Worm (Caenorhabditis elegans): ENCODE measurements around the gene mpz-4.

mpz-4 gene

ce11 chrIV:4789445-4789844 is 37.7 kb downstream of the mpz-4 start, which contains the start of gene R11E3.1:
R11E3.1 (plus strand) TSS chrIV:4789745.
- TF ChIP-seq sem-2 (GFP tag; optimal IDR thresholded peaks at IDR 0.05) (no peak), ztf-11 (tag; optimal IDR thresholded peaks at IDR 0.05) (no peak), bed-3 (GFP tag; optimal IDR thresholded peaks at IDR 0.05) (no peak), lin-32 (GFP tag; optimal IDR thresholded peaks at IDR 0.05) (no peak)

- TF ChIP-seq nhr-12 (tag; optimal IDR thresholded peaks at IDR 0.05) (no peak), elt-3 (tag; optimal IDR thresholded peaks at IDR 0.05) (no peak), lin-32 (GFP tag; optimal IDR thresholded peaks at IDR 0.05) (no peak), nhr-28 (tag; optimal IDR thresholded peaks at IDR 0.05) (no peak), nhr-2 (tag; optimal IDR thresholded peaks at IDR 0.05) (no peak), M03D4.4 (tag; optimal IDR thresholded peaks at IDR 0.05) (no peak), flh-1 (GFP tag; optimal IDR thresholded peaks at IDR 0.05) (no peak), nhr-237 (tag; optimal IDR thresholded peaks at IDR 0.05) (peak; percentile 22), lsy-2 (tag; optimal IDR thresholded peaks at IDR 0.05) (no peak)
Measured at ce11 chrIV:4788332-4788731, 38.8 kb downstream of the mpz-4 start, which contains the start of gene nhr-104. nhr-104 (minus strand) TSS chrIV:4788692.

DNA sequence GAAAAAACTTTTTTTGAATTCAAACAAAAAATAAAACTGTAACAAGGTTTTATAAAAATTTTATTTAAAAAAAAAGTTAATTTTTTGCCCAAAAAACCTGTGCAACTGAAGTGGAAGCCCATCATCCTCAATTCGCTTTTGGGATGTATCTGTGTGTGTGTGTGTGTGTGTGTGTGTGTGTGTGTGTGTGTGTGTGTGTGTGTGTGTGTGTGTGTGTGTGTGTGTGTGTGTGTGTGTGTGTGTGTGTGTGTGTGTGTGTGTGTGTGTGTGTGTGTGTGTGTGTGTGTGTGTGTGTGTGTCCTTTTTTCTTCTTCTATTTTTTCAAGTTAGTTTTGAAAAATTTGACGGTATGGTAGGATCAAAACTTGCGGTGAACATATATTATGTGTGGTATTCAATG is 42.4 kb downstream of the mpz-4 start:
- TF ChIP-seq cnd-1 (tag; optimal IDR thresholded peaks at IDR 0.05) (peak; percentile 60), M03D4.4 (tag; optimal IDR thresholded peaks at IDR 0.05) (peak; percentile 22), sptf-1 (tag; optimal IDR thresholded peaks at IDR 0.05) (peak; percentile 35)

DNA sequence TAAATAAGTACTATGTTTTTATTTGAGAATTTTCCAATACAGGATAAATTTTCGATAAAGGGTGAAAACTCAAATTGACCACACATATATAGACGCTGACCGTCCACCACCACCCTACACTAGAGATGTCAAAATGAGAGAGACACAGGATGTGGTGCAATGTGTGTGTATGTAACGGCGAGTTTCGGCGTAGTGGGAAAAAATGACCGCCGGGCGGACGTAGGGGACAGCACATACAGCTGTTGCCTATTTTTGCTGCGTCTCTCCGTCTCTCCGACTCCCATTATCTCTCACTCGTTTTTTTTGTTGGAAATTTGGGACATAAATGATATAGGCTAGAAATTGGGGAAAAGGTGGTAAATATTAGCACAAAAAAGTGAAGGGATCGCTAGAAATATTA is 46.0 kb downstream of the mpz-4 start:
- no peak for TF ChIP-seq ceh-43 (GFP tag; optimal IDR thresholded peaks at IDR 0.05)
- TF ChIP-seq zip-8 (tag; optimal IDR thresholded peaks at IDR 0.05), result no peak
- TF ChIP-seq hlh-1 (tag; optimal IDR thresholded peaks at IDR 0.05), result peak; percentile 73
- TF ChIP-seq unc-62 (GFP tag; optimal IDR thresholded peaks at IDR 0.05), result no peak
- no peak for TF ChIP-seq lsy-2 (tag; optimal IDR thresholded peaks at IDR 0.05)
- TF ChIP-seq unc-39 (tag; optimal IDR thresholded peaks at IDR 0.05), result no peak
- no peak for TF ChIP-seq drap-1 (GFP tag; optimal IDR thresholded peaks at IDR 0.05)
- no peak for TF ChIP-seq M03D4.4 (tag; optimal IDR thresholded peaks at IDR 0.05)
- TF ChIP-seq ceh-39 (tag; optimal IDR thresholded peaks at IDR 0.05), result no peak
- TF ChIP-seq ham-2 (GFP tag; optimal IDR thresholded peaks at IDR 0.05), result no peak
- TF ChIP-seq sem-2 (GFP tag; optimal IDR thresholded peaks at IDR 0.05), result no peak
- TF ChIP-seq snpc-4 (tag; optimal IDR thresholded peaks at IDR 0.05), result no peak
- TF ChIP-seq elt-1 (tag; optimal IDR thresholded peaks at IDR 0.05; ENCODE audit: borderline replicate concordance, insufficient read depth), result no peak
- peak; percentile 19 for TF ChIP-seq ztf-11 (tag; optimal IDR thresholded peaks at IDR 0.05)
- no peak for TF ChIP-seq bed-3 (GFP tag; optimal IDR thresholded peaks at IDR 0.05)
- no peak for TF ChIP-seq mab-5 (tag; optimal IDR thresholded peaks at IDR 0.05)
- no peak for TF ChIP-seq elt-3 (tag; optimal IDR thresholded peaks at IDR 0.05)
- no peak for TF ChIP-seq pha-4 (tag; optimal IDR thresholded peaks at IDR 0.05)
- TF ChIP-seq tbx-8 (GFP tag; optimal IDR thresholded peaks at IDR 0.05), result no peak
- TF ChIP-seq nhr-237 (tag; optimal IDR thresholded peaks at IDR 0.05), result no peak
- TF ChIP-seq unc-120 (tag; optimal IDR thresholded peaks at IDR 0.05; ENCODE audit: poor library complexity, severe bottlenecking), result peak; percentile 57
- TF ChIP-seq nhr-12 (tag; optimal IDR thresholded peaks at IDR 0.05), result no peak
- TF ChIP-seq lin-32 (GFP tag; optimal IDR thresholded peaks at IDR 0.05), result no peak
- no peak for TF ChIP-seq nhr-76 (tag; optimal IDR thresholded peaks at IDR 0.05)
- no peak for TF ChIP-seq flh-1 (GFP tag; optimal IDR thresholded peaks at IDR 0.05)
- TF ChIP-seq sptf-1 (tag; optimal IDR thresholded peaks at IDR 0.05), result peak; percentile 55
- peak; percentile 42 for TF ChIP-seq cnd-1 (tag; optimal IDR thresholded peaks at IDR 0.05)
- TF ChIP-seq nhr-28 (tag; optimal IDR thresholded peaks at IDR 0.05), result no peak
- TF ChIP-seq mls-2 (tag; optimal IDR thresholded peaks at IDR 0.05), result peak; percentile 36
- TF ChIP-seq ceh-83 (GFP tag; optimal IDR thresholded peaks at IDR 0.05), result no peak
- no peak for TF ChIP-seq mep-1 (tag; optimal IDR thresholded peaks at IDR 0.05)
- no peak for TF ChIP-seq lin-13 (tag; optimal IDR thresholded peaks at IDR 0.05)
- TF ChIP-seq blmp-1 (tag; optimal IDR thresholded peaks at IDR 0.05), result no peak
- no peak for TF ChIP-seq ces-1 (GFP tag; optimal IDR thresholded peaks at IDR 0.05)
- TF ChIP-seq nhr-2 (tag; optimal IDR thresholded peaks at IDR 0.05), result peak; percentile 75

All from whole organism, mixed stage, embryonic.